Worm (Caenorhabditis elegans) whole organism, L3 larva: ENCODE data around the gene F37C12.14.

Experiments used
- R02D3.7 ChIP-seq: fragments of 150-350 bp; optimal IDR thresholded peaks from 2 replicates; lab custom pipeline; 2014; ENCODE audit warnings: missing biosample characterization, missing genetic modification characterization
- ZK546.5 ChIP-seq: sonication (generic microtip); optimal IDR thresholded peaks from 2 replicates; lab custom pipeline; 2017; ENCODE audit warnings: missing biosample characterization, missing genetic modification characterization
- aly-2 ChIP-seq: fragments of 150-350 bp; optimal IDR thresholded peaks from 2 replicates; lab custom pipeline; 2014; ENCODE audit warnings: missing biosample characterization, missing genetic modification characterization
- ama-1 ChIP-seq: fragments of 150-350 bp; optimal IDR thresholded peaks from 2 replicates; lab custom pipeline; 2018
- ceh-16 ChIP-seq: sonication (generic microtip); optimal IDR thresholded peaks from 2 replicates; lab custom pipeline; 2017; ENCODE audit warnings: missing biosample characterization, missing genetic modification characterization
- ceh-28 ChIP-seq: fragments of 150-350 bp; optimal IDR thresholded peaks from 2 replicates; lab custom pipeline; 2014; ENCODE audit warnings: missing biosample characterization, missing genetic modification reagents, missing genetic modification characterization
- ceh-82 ChIP-seq: fragments of 150-350 bp; optimal IDR thresholded peaks from 2 replicates; lab custom pipeline; 2014; ENCODE audit warnings: missing biosample characterization, missing genetic modification characterization
- ceh-9 ChIP-seq: sonication (generic microtip); optimal IDR thresholded peaks from 2 replicates; lab custom pipeline; 2018; ENCODE audit warnings: missing biosample characterization, missing genetic modification characterization
- daf-12 ChIP-seq: fragments of 150-350 bp; optimal IDR thresholded peaks from 2 replicates; lab custom pipeline; 2014; ENCODE audit warnings: missing biosample characterization, missing genetic modification reagents, missing genetic modification characterization
- egl-27 ChIP-seq: sonication (generic microtip); optimal IDR thresholded peaks from 4 replicates; lab custom pipeline; 2017; ENCODE audit warnings: missing biosample characterization, missing genetic modification reagents, missing genetic modification characterization
- egl-5 ChIP-seq: fragments of 150-350 bp; optimal IDR thresholded peaks from 2 replicates; lab custom pipeline; 2017; ENCODE audit warnings: missing biosample characterization, missing genetic modification reagents, missing genetic modification characterization, inconsistent platforms
- elt-1 ChIP-seq: fragments of 150-350 bp; optimal IDR thresholded peaks from 2 replicates; lab custom pipeline; 2014; ENCODE audit warnings: missing biosample characterization, missing genetic modification characterization
- elt-2 ChIP-seq: sonication (generic microtip); optimal IDR thresholded peaks from 2 replicates; lab custom pipeline; 2016; ENCODE audit warnings: missing genetic modification reagents, mild to moderate bottlenecking, missing genetic modification characterization, missing compliant biosample characterization
- elt-3 ChIP-seq, 3 experiments: fragments of 150-350 bp in 1 of 3; sonication (generic microtip) in 2 of 3; optimal IDR thresholded peaks; 2 replicates in 2 of 3; 4 replicates in 1 of 3; lab custom pipeline; 2014 to 2017; ENCODE audit warnings: missing biosample characterization in 3 of 3, missing genetic modification characterization in 3 of 3
- eor-1 ChIP-seq, 2 experiments: fragments of 150-350 bp; optimal IDR thresholded peaks; 2 replicates each; lab custom pipeline; 2014 to 2018; ENCODE audit warnings: missing biosample characterization in 2 of 2, missing genetic modification characterization in 2 of 2
- fkh-10 ChIP-seq: sonication (generic microtip); optimal IDR thresholded peaks from 2 replicates; lab custom pipeline; 2017; ENCODE audit warnings: missing biosample characterization, missing genetic modification reagents, missing genetic modification characterization
- fos-1 ChIP-seq: fragments of 150-350 bp; optimal IDR thresholded peaks from 2 replicates; lab custom pipeline; 2014; ENCODE audit warnings: missing biosample characterization, missing genetic modification characterization
- hmg-11 ChIP-seq: sonication (generic microtip); optimal IDR thresholded peaks from 2 replicates; lab custom pipeline; 2016; ENCODE audit warnings: missing genetic modification characterization, missing compliant biosample characterization
- jun-1 ChIP-seq: fragments of 150-350 bp; optimal IDR thresholded peaks from 2 replicates; lab custom pipeline; 2014; ENCODE audit warnings: missing biosample characterization, missing genetic modification reagents, missing genetic modification characterization
- lin-15B ChIP-seq: fragments of 150-350 bp; optimal IDR thresholded peaks from 2 replicates; lab custom pipeline; 2014; ENCODE audit warnings: missing biosample characterization, missing genetic modification characterization
- lsy-12 ChIP-seq: sonication (generic microtip); optimal IDR thresholded peaks from 2 replicates; lab custom pipeline; 2016; ENCODE audit warnings: mild to moderate bottlenecking, missing genetic modification characterization, missing compliant biosample characterization
- mdl-1 ChIP-seq: fragments of 150-350 bp; optimal IDR thresholded peaks from 2 replicates; lab custom pipeline; 2014; ENCODE audit warnings: missing biosample characterization, missing genetic modification characterization
- mml-1 ChIP-seq: fragments of 150-350 bp; sonication (generic microtip); optimal IDR thresholded peaks from 3 replicates; lab custom pipeline; 2014; ENCODE audit warnings: missing biosample characterization, missing genetic modification characterization
- nfya-1 ChIP-seq: sonication (generic microtip); optimal IDR thresholded peaks from 2 replicates; lab custom pipeline; 2017; ENCODE audit warnings: missing genetic modification characterization, mild to moderate bottlenecking, missing compliant biosample characterization, antibody characterized with exemption, moderate library complexity; ENCODE audit not compliant: insufficient read depth
- nhr-11 ChIP-seq: fragments of 150-350 bp; optimal IDR thresholded peaks from 2 replicates; lab custom pipeline; 2014; ENCODE audit warnings: missing biosample characterization, missing genetic modification characterization
- nhr-12 ChIP-seq: fragments of 150-350 bp; optimal IDR thresholded peaks from 2 replicates; lab custom pipeline; 2014; ENCODE audit warnings: missing biosample characterization, missing genetic modification characterization
- nhr-23 ChIP-seq: fragments of 150-350 bp; optimal IDR thresholded peaks from 2 replicates; lab custom pipeline; 2014; ENCODE audit warnings: missing biosample characterization, missing genetic modification reagents, missing genetic modification characterization
- nhr-237 ChIP-seq: fragments of 150-350 bp; optimal IDR thresholded peaks from 2 replicates; lab custom pipeline; 2014; ENCODE audit warnings: missing biosample characterization, missing genetic modification characterization
- nhr-25 ChIP-seq: sonication (generic microtip); optimal IDR thresholded peaks from 2 replicates; lab custom pipeline; 2017; ENCODE audit warnings: missing biosample characterization, missing genetic modification characterization
- nhr-28 ChIP-seq: fragments of 150-350 bp; optimal IDR thresholded peaks from 2 replicates; lab custom pipeline; 2014; ENCODE audit warnings: missing biosample characterization, missing genetic modification characterization
- nhr-43 ChIP-seq: sonication (generic microtip); optimal IDR thresholded peaks from 2 replicates; lab custom pipeline; 2016; ENCODE audit warnings: mild to moderate bottlenecking, missing genetic modification characterization, missing compliant biosample characterization; ENCODE audit not compliant: poor library complexity, severe bottlenecking
- nhr-76 ChIP-seq: fragments of 150-350 bp; sonication (generic microtip); optimal IDR thresholded peaks from 5 replicates; lab custom pipeline; 2014; ENCODE audit warnings: missing biosample characterization, missing genetic modification characterization
- nhr-77 ChIP-seq: fragments of 150-350 bp; optimal IDR thresholded peaks from 2 replicates; lab custom pipeline; 2014; ENCODE audit warnings: missing biosample characterization, missing genetic modification characterization
- pha-4 ChIP-seq: fragments of 150-350 bp; optimal IDR thresholded peaks from 2 replicates; lab custom pipeline; 2014; ENCODE audit warnings: missing biosample characterization, missing genetic modification reagents, missing genetic modification characterization
- pqm-1 ChIP-seq: fragments of 150-350 bp; optimal IDR thresholded peaks from 2 replicates; lab custom pipeline; 2017; ENCODE audit warnings: missing biosample characterization, missing genetic modification characterization, inconsistent platforms
- skn-1 ChIP-seq: fragments of 150-350 bp; optimal IDR thresholded peaks from 2 replicates; lab custom pipeline; 2014; ENCODE audit warnings: missing biosample characterization, missing genetic modification characterization
- snpc-4 ChIP-seq: fragments of 150-350 bp; optimal IDR thresholded peaks from 2 replicates; lab custom pipeline; 2014; ENCODE audit warnings: missing biosample characterization, missing genetic modification characterization
- tbx-2 ChIP-seq: sonication (generic microtip); optimal IDR thresholded peaks from 2 replicates; lab custom pipeline; 2016; ENCODE audit warnings: mild to moderate bottlenecking, missing genetic modification characterization, missing compliant biosample characterization
- unc-39 ChIP-seq: sonication (generic microtip); optimal IDR thresholded peaks from 4 replicates; lab custom pipeline; 2017; ENCODE audit warnings: missing biosample characterization, missing genetic modification characterization
- unc-62 ChIP-seq: fragments of 150-350 bp; sonication (generic microtip); optimal IDR thresholded peaks from 4 replicates; lab custom pipeline; 2014; ENCODE audit warnings: missing biosample characterization, missing genetic modification reagents, missing genetic modification characterization
- ztf-11 ChIP-seq: fragments of 150-350 bp; optimal IDR thresholded peaks from 2 replicates; lab custom pipeline; 2014; ENCODE audit warnings: missing biosample characterization, missing genetic modification characterization
- ztf-4 ChIP-seq: fragments of 150-350 bp; optimal IDR thresholded peaks from 2 replicates; lab custom pipeline; 2014; ENCODE audit warnings: missing biosample characterization, missing genetic modification characterization

F37C12.14 gene

DNA sequence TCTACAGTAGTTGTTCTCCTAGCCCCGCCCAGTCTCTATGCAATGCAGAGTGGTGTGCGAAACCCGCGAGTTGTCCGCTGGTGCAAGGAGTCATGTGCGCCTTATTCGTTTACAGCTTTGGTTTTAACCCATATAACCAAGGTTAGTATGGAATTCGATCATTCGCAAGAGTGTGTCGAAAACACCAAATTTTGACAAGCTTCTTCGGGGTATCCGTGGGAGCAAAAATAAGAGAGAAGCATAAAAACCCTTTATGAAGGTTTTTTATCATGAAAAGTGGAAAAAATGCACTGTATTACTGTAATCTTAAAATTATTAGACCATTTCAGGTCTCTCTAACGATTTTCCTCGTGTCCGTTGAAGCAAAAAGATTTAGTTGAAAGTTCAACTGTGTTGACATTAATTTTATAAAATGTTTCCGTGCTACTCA lies 43.2 kb downstream of the F37C12.14 start:
- peak; percentile 45 for TF ChIP-seq pqm-1
- no peak for TF ChIP-seq elt-3 (tag; optimal IDR thresholded peaks at IDR 0.05; lab: Kevin White, UChicago)
- peak; percentile 11 for TF ChIP-seq nhr-25
- peak; percentile 43 for TF ChIP-seq nfya-1 (tag; lab: Kevin White, UChicago)
- no peak for TF ChIP-seq eor-1 (tag; optimal IDR thresholded peaks at IDR 0.05; lab: Kevin White, UChicago)
- no peak for TF ChIP-seq ztf-4
- TF ChIP-seq nhr-237: no peak
- peak; percentile 97 for TF ChIP-seq snpc-4 (tag; lab: Kevin White, UChicago)
- TF ChIP-seq elt-2 (tag; lab: Kevin White, UChicago): peak; percentile 26
- peak; percentile 76 for TF ChIP-seq ama-1

DNA sequence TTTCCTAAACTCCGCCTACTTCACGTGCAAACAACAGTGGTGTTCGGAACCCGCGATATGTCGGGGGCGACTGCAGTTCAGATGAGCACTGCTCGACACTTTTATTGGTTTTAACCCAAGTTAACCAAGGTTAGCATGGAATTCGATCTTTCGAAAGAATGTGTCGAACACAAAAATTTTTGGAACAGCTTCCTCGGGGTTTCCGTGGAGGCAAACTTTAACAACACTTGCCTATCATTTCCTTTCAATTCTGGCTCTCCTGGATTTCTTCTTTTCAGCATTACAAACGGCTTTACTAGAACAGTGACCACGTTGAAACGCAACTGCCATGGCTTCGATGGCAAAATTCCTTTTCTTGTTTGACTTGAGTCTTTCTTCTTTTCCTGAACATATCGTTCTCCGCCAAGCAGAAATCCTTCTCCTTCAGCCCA lies 44.1 kb downstream of the F37C12.14 start:
- peak in 1 of 3 experiments; percentile 3 for TF ChIP-seq elt-3 (tag; optimal IDR thresholded peaks at IDR 0.05; lab: Kevin White, UChicago)
- TF ChIP-seq pqm-1: peak; percentile 62
- TF ChIP-seq nhr-237: no peak
- TF ChIP-seq snpc-4 (tag; lab: Kevin White, UChicago): peak; percentile 98
- no peak for TF ChIP-seq mdl-1 (tag; lab: Kevin White, UChicago)
- no peak for TF ChIP-seq nhr-43 (tag; lab: Kevin White, UChicago)
- TF ChIP-seq lin-15B (tag; lab: Kevin White, UChicago): peak; percentile 8
- no peak for TF ChIP-seq daf-12
- TF ChIP-seq tbx-2 (tag; lab: Kevin White, UChicago): no peak
- no peak for TF ChIP-seq hmg-11 (tag; lab: Kevin White, UChicago)
- TF ChIP-seq unc-62 (GFP tag; lab: Kevin White, UChicago): no peak
- no peak for TF ChIP-seq ceh-82
- TF ChIP-seq ceh-16 (tag; lab: Kevin White, UChicago): no peak
- TF ChIP-seq elt-2 (tag; lab: Kevin White, UChicago): peak; percentile 80
- peak; percentile 62 for TF ChIP-seq nhr-77
- TF ChIP-seq elt-1 (tag; lab: Kevin White, UChicago): no peak
- peak; percentile 36 for TF ChIP-seq skn-1 (tag; lab: Kevin White, UChicago)
- TF ChIP-seq nhr-23: no peak
- TF ChIP-seq ZK546.5: no peak
- TF ChIP-seq nhr-25: no peak
- no peak for TF ChIP-seq nhr-76
- peak; percentile 61 for TF ChIP-seq nfya-1 (tag; lab: Kevin White, UChicago)
- no peak for TF ChIP-seq nhr-28 (tag; lab: Kevin White, UChicago)
- peak; percentile 91 for TF ChIP-seq ama-1
- peak; percentile 51 for TF ChIP-seq pha-4 (tag; lab: Kevin White, UChicago)
- peak; percentile 31 for TF ChIP-seq R02D3.7 (tag; lab: Kevin White, UChicago)
- no peak for TF ChIP-seq mml-1 (tag; lab: Kevin White, UChicago)
- TF ChIP-seq eor-1 (tag; optimal IDR thresholded peaks at IDR 0.05; lab: Kevin White, UChicago): no peak
- no peak for TF ChIP-seq aly-2 (tag; lab: Kevin White, UChicago)
- no peak for TF ChIP-seq jun-1 (tag; lab: Kevin White, UChicago)
- TF ChIP-seq ztf-4: no peak
- peak; percentile 42 for TF ChIP-seq ceh-28 (tag; lab: Kevin White, UChicago)
- no peak for TF ChIP-seq ceh-9
- no peak for TF ChIP-seq unc-39 (tag; lab: Kevin White, UChicago)
- no peak for TF ChIP-seq fkh-10 (GFP tag; lab: Kevin White, UChicago)
- TF ChIP-seq egl-27 (tag; lab: Kevin White, UChicago): peak; percentile 78
- TF ChIP-seq lsy-12 (tag; lab: Kevin White, UChicago): peak; percentile 55
- TF ChIP-seq ztf-11 (tag; lab: Kevin White, UChicago): no peak
- TF ChIP-seq fos-1 (tag; lab: Kevin White, UChicago): no peak

DNA sequence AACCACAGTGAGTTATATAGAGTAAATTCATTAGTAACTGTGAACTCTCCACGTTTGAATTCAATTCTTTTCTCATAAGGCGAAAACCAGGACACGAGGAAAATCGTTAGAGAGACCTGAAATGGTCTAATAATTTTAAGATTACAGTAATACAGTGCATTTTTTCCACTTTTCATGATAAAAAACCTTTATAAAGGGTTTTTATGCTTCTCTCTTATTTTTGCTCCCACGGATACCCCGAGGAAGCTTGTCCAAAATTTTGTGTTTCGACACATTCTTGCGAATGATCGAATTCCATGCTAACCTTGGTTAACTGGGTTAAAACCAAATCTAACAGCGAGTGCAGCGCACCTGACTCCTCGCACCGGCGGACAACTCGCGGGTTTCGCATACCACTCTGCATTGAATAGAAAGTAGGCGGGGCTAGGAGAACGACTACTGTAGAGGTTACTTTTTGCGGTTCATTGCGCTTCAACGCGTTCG lies 45.1 kb downstream of the F37C12.14 start:
- TF ChIP-seq fkh-10 (GFP tag; lab: Kevin White, UChicago) (no peak), lin-15B (tag; lab: Kevin White, UChicago) (no peak), ama-1 (peak; percentile 25), nhr-25 (peak; percentile 70), nhr-12 (tag; lab: Kevin White, UChicago) (no peak), nfya-1 (tag; lab: Kevin White, UChicago) (peak; percentile 72), pqm-1 (peak; percentile 4), snpc-4 (tag; lab: Kevin White, UChicago) (peak; percentile 96), R02D3.7 (tag; lab: Kevin White, UChicago) (peak; percentile 31), egl-5 (tag; lab: Kevin White, UChicago) (no peak), nhr-11 (tag; lab: Kevin White, UChicago) (no peak), egl-27 (tag; lab: Kevin White, UChicago) (no peak), elt-2 (tag; lab: Kevin White, UChicago) (peak; percentile 17), ceh-9 (no peak), lsy-12 (tag; lab: Kevin White, UChicago) (peak; percentile 20), nhr-43 (tag; lab: Kevin White, UChicago) (peak; percentile 43), skn-1 (tag; lab: Kevin White, UChicago) (no peak), tbx-2 (tag; lab: Kevin White, UChicago) (peak; percentile 11)
